Fruit fly (Drosophila melanogaster): ENCODE data around the gene CG17562.

- no peak for TF ChIP-seq CG8119 (GFP tag; IDR thresholded peaks at IDR 0.05)
- no peak for TF ChIP-seq Lpt (GFP tag; optimal IDR thresholded peaks at IDR 0.05)
- no peak for TF ChIP-seq CG16779 (tag; optimal IDR thresholded peaks at IDR 0.05)
- TF ChIP-seq OdsH (GFP tag; optimal IDR thresholded peaks at IDR 0.05): no peak
These were observed 3.9 kb upstream of the CG17562 start for dm6 chr3R:16611240-16611639.

Data from whole organism, prepupa.